Worm (Caenorhabditis elegans) whole organism, late embryonic: ENCODE results near the gene emc-1.
"Not testable (repeated sequence)": the region's sequence is repeated elsewhere in the genome, so short reads cannot be mapped to it uniquely, and the experiment has no call there.

Experiments used
- pha-4 ChIP-seq: fragments of 150-350 bp; optimal IDR thresholded peaks from 2 replicates; lab custom pipeline; 2018; ENCODE audit warnings: missing biosample characterization, missing genetic modification reagents, missing genetic modification characterization
- tbx-7 ChIP-seq: sonication (generic microtip); optimal IDR thresholded peaks from 2 replicates; lab custom pipeline; 2016; ENCODE audit warnings: missing genotype, missing genetic modification characterization, missing compliant biosample characterization

DNA sequence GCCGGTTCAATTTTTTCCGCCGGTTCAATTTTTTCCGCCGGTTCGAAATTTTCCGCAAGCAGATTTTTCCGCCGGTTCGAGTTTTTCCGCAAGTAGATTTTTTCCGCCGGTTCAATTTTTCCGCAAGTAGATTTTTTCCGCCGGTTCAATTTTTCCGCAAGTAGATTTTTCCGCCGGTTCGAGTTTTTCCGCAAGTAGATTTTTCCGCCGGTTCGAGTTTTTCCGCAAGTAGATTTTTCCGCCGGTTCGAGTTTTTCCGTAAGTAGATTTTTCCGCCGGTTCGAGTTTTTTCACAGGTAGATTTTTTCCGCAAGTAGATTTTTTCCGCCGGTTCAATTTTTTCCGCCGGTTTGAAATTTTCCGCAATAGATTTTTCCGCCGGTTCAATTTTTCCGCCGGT, 45.8 kb downstream of the emc-1 start:
- TF ChIP-seq tbx-7, pha-4 (tag; lab: Kevin White, UChicago): not testable (repeated sequence)
